Fruit fly (Drosophila melanogaster) whole organism, embryonic: ENCODE data around the gene jus.

Experiments
- Atf3 ChIP-seq: fragments of 200-800 bp; sonication (Bioruptor generic); optimal IDR thresholded peaks from 3 replicates; lab custom pipeline; 2016; ENCODE audit warnings: missing biosample characterization, missing genetic modification characterization
- BEAF-32 ChIP-seq: fragments of 200-800 bp; sonication (Bioruptor generic); optimal IDR thresholded peaks from 3 replicates; lab custom pipeline; 2017; ENCODE audit warnings: missing biosample characterization, missing genetic modification characterization, mild to moderate bottlenecking, moderate library complexity, missing genetic modification reagents
- CG10209 ChIP-seq: fragments of 200-800 bp; sonication (Bioruptor generic); optimal IDR thresholded peaks from 3 replicates; lab custom pipeline; 2017; ENCODE audit warnings: missing biosample characterization, mild to moderate bottlenecking, missing genetic modification characterization, missing genetic modification reagents
- CG1233 ChIP-seq: fragments of 200-800 bp; sonication (Bioruptor generic); optimal IDR thresholded peaks from 4 replicates; lab custom pipeline; 2018; ENCODE audit warnings: missing biosample characterization, mild to moderate bottlenecking, missing genetic modification characterization
- CG13424 ChIP-seq: fragments of 200-800 bp; sonication (Bioruptor generic); optimal IDR thresholded peaks from 2 replicates; lab custom pipeline; 2019; ENCODE audit warnings: missing biosample characterization, mild to moderate bottlenecking, missing genetic modification characterization, moderate library complexity
- CG15514 ChIP-seq: fragments of 200-800 bp; sonication (Bioruptor generic); optimal IDR thresholded peaks from 3 replicates; lab custom pipeline; 2017; ENCODE audit warnings: missing biosample characterization, missing genetic modification characterization, mild to moderate bottlenecking, moderate library complexity, missing genetic modification reagents
- CG1602 ChIP-seq: fragments of 200-800 bp; sonication (Bioruptor generic); optimal IDR thresholded peaks from 3 replicates; lab custom pipeline; 2016; ENCODE audit warnings: missing biosample characterization, missing genetic modification characterization
- CG16815 ChIP-seq: fragments of 200-800 bp; sonication (Bioruptor generic); optimal IDR thresholded peaks from 3 replicates; lab custom pipeline; 2017; ENCODE audit warnings: missing biosample characterization, mild to moderate bottlenecking, missing genetic modification characterization
- CG17186 ChIP-seq: fragments of 200-800 bp; sonication (Bioruptor generic); optimal IDR thresholded peaks from 3 replicates; lab custom pipeline; 2017; ENCODE audit warnings: missing biosample characterization, missing genetic modification reagents, missing genetic modification characterization
- CG2875 ChIP-seq: fragments of 200-800 bp; sonication (Bioruptor generic); optimal IDR thresholded peaks from 2 replicates; lab custom pipeline; 2017; ENCODE audit warnings: missing biosample characterization, mild to moderate bottlenecking, missing genetic modification characterization, missing genetic modification reagents
- CG2889 ChIP-seq: fragments of 200-800 bp; sonication (Bioruptor generic); IDR thresholded peaks from 3 replicates; pipeline ENCODE4 v1.3.6; 2022; ENCODE audit warnings: missing biosample characterization, missing genetic modification characterization
- CG31224 ChIP-seq: fragments of 200-800 bp; sonication (Bioruptor generic); IDR thresholded peaks from 2 replicates; pipeline ENCODE4 v1.3.6; 2022; ENCODE audit warnings: missing biosample characterization, missing genetic modification characterization
- CG4707 ChIP-seq: fragments of 200-800 bp; sonication (Bioruptor generic); optimal IDR thresholded peaks from 2 replicates; lab custom pipeline; 2018; ENCODE audit warnings: missing biosample characterization, mild to moderate bottlenecking, missing genetic modification characterization, moderate library complexity
- CG6272 ChIP-seq: fragments of 200-800 bp; sonication (Bioruptor generic); IDR thresholded peaks from 2 replicates; pipeline ENCODE4 v1.3.6; 2022; ENCODE audit warnings: missing biosample characterization, missing genetic modification characterization
- CG6791 ChIP-seq: fragments of 200-800 bp; sonication (Bioruptor generic); IDR thresholded peaks from 3 replicates; pipeline ENCODE4 v1.3.6; 2022; ENCODE audit warnings: missing biosample characterization, missing genetic modification characterization; ENCODE audit not compliant: partially characterized antibody
- CG7271 ChIP-seq: fragments of 200-800 bp; sonication (Bioruptor generic); optimal IDR thresholded peaks from 2 replicates; lab custom pipeline; 2018; ENCODE audit warnings: missing biosample characterization, mild to moderate bottlenecking, missing genetic modification characterization, moderate library complexity
- CG8281 ChIP-seq: fragments of 200-800 bp; sonication (Bioruptor generic); optimal IDR thresholded peaks from 2 replicates; lab custom pipeline; 2018; ENCODE audit warnings: missing biosample characterization, mild to moderate bottlenecking, missing genetic modification characterization, moderate library complexity
- CG9215 ChIP-seq: fragments of 200-800 bp; sonication (Bioruptor generic); IDR thresholded peaks from 2 replicates; pipeline ENCODE4 v1.3.6; 2022; ENCODE audit warnings: missing biosample characterization, missing genetic modification characterization
- CG9876 ChIP-seq: fragments of 200-800 bp; sonication (Bioruptor generic); optimal IDR thresholded peaks from 2 replicates; lab custom pipeline; 2016; ENCODE audit warnings: missing biosample characterization, missing genetic modification characterization
- Camta ChIP-seq: fragments of 200-800 bp; sonication (Bioruptor generic); optimal IDR thresholded peaks from 2 replicates; lab custom pipeline; 2016; ENCODE audit warnings: missing biosample characterization, missing genetic modification characterization
- HLH3B ChIP-seq: fragments of 200-800 bp; sonication (Bioruptor generic); IDR thresholded peaks from 2 replicates; pipeline ENCODE4 v1.3.6; 2022; ENCODE audit warnings: missing biosample characterization, missing genetic modification characterization
- HmgZ ChIP-seq: fragments of 200-800 bp; sonication (Bioruptor generic); optimal IDR thresholded peaks from 2 replicates; lab custom pipeline; 2018; ENCODE audit warnings: missing biosample characterization, mild to moderate bottlenecking, missing genetic modification characterization
- Meics ChIP-seq: fragments of 200-800 bp; sonication (Bioruptor generic); optimal IDR thresholded peaks from 2 replicates; lab custom pipeline; 2017; ENCODE audit warnings: missing biosample characterization, mild to moderate bottlenecking, missing genetic modification characterization
- Neu2 ChIP-seq: fragments of 200-800 bp; sonication (Bioruptor generic); optimal IDR thresholded peaks from 3 replicates; lab custom pipeline; 2016; ENCODE audit warnings: missing biosample characterization, missing genetic modification characterization, borderline replicate concordance
- Ptx1 ChIP-seq: fragments of 200-800 bp; sonication (Bioruptor generic); IDR thresholded peaks from 2 replicates; pipeline ENCODE4 v1.3.6; 2022; ENCODE audit warnings: missing biosample characterization, missing genetic modification characterization
- Sox102F ChIP-seq: fragments of 200-800 bp; sonication (Bioruptor generic); optimal IDR thresholded peaks from 2 replicates; lab custom pipeline; 2018; ENCODE audit warnings: missing biosample characterization, mild to moderate bottlenecking, missing genetic modification characterization, moderate library complexity
- ab ChIP-seq: fragments of 200-800 bp; sonication (Bioruptor generic); optimal IDR thresholded peaks from 2 replicates; lab custom pipeline; 2016; ENCODE audit warnings: missing biosample characterization, missing genetic modification characterization
- cato ChIP-seq: fragments of 200-800 bp; sonication (Bioruptor generic); optimal IDR thresholded peaks from 2 replicates; lab custom pipeline; 2016; ENCODE audit warnings: missing biosample characterization, missing genetic modification characterization, borderline replicate concordance
- crp ChIP-seq, 2 experiments: fragments of 200-800 bp; sonication (Bioruptor generic); optimal IDR thresholded peaks; 2 replicates in 1 of 2; 3 replicates in 1 of 2; lab custom pipeline; 2017; ENCODE audit warnings: missing biosample characterization in 2 of 2, missing genetic modification characterization in 2 of 2, mild to moderate bottlenecking in 1 of 2, moderate library complexity in 1 of 2
- disco-r ChIP-seq: fragments of 200-800 bp; sonication (Bioruptor generic); optimal IDR thresholded peaks from 2 replicates; lab custom pipeline; 2016; ENCODE audit warnings: missing biosample characterization, missing genetic modification characterization
- dmrt99B ChIP-seq: fragments of 200-800 bp; sonication (Bioruptor generic); optimal IDR thresholded peaks from 2 replicates; lab custom pipeline; 2018; ENCODE audit warnings: missing biosample characterization, mild to moderate bottlenecking, missing genetic modification characterization, moderate library complexity
- fd102C ChIP-seq: fragments of 200-800 bp; sonication (Bioruptor generic); optimal IDR thresholded peaks from 2 replicates; lab custom pipeline; 2018; ENCODE audit warnings: missing biosample characterization, mild to moderate bottlenecking, missing genetic modification characterization, moderate library complexity
- fd64A ChIP-seq: fragments of 200-800 bp; sonication (Bioruptor generic); optimal IDR thresholded peaks from 3 replicates; lab custom pipeline; 2018; ENCODE audit warnings: missing biosample characterization, mild to moderate bottlenecking, missing genetic modification characterization
- hb ChIP-seq: fragments of 200-800 bp; sonication (Bioruptor generic); IDR thresholded peaks from 3 replicates; pipeline ENCODE4 v1.3.6; 2022; ENCODE audit warnings: missing biosample characterization, missing genetic modification characterization; ENCODE audit not compliant: partially characterized antibody
- ken ChIP-seq: fragments of 200-800 bp; sonication (Bioruptor generic); IDR thresholded peaks from 3 replicates; pipeline ENCODE4 v1.3.6; 2022; ENCODE audit warnings: missing biosample characterization, missing genetic modification characterization
- mld ChIP-seq: fragments of 200-800 bp; sonication (Bioruptor generic); IDR thresholded peaks from 3 replicates; pipeline ENCODE4 v1.3.6; 2022; ENCODE audit warnings: missing biosample characterization, missing genetic modification characterization; ENCODE audit not compliant: partially characterized antibody
- nerfin-2 ChIP-seq: fragments of 200-800 bp; sonication (Bioruptor generic); IDR thresholded peaks from 2 replicates; pipeline ENCODE4 v1.3.6; 2022; ENCODE audit warnings: missing biosample characterization, missing genetic modification characterization; ENCODE audit not compliant: partially characterized antibody
- pho ChIP-seq: fragments of 200-800 bp; sonication (Bioruptor generic); optimal IDR thresholded peaks from 2 replicates; lab custom pipeline; 2016; ENCODE audit warnings: missing biosample characterization, missing genetic modification characterization
- prd ChIP-seq, 3 experiments: fragments of >200 bp in 2 of 3; fragments of 200-800 bp in 1 of 3; sonication (Bioruptor generic) in 1 of 3; optimal IDR thresholded peaks in 2 of 3; IDR thresholded peaks in 1 of 3; 2 replicates in 2 of 3; 3 replicates in 1 of 3; pipeline versions ENCODE4 v1.3.6 to Lab custom; 2017 to 2022; ENCODE audit warnings: missing biosample characterization in 1 of 3, missing genetic modification characterization in 1 of 3
- rib ChIP-seq: fragments of 200-800 bp; sonication (Bioruptor generic); IDR thresholded peaks from 2 replicates; pipeline ENCODE4 v1.3.6; 2022; ENCODE audit warnings: missing biosample characterization, missing genetic modification characterization
- seq ChIP-seq: fragments of 200-800 bp; sonication (Bioruptor generic); IDR thresholded peaks from 2 replicates; pipeline ENCODE4 v1.3.6; 2022; ENCODE audit warnings: missing biosample characterization, missing genetic modification characterization
- tna ChIP-seq: fragments of 200-800 bp; sonication (Bioruptor generic); IDR thresholded peaks from 2 replicates; pipeline ENCODE4 v1.3.6; 2022; ENCODE audit warnings: missing biosample characterization, missing genetic modification characterization; ENCODE audit not compliant: partially characterized antibody
- toy ChIP-seq: fragments of 200-800 bp; sonication (Bioruptor generic); IDR thresholded peaks from 2 replicates; pipeline ENCODE4 v1.3.6; 2022; ENCODE audit warnings: missing biosample characterization, missing genetic modification characterization
- unpg ChIP-seq: fragments of 200-800 bp; sonication (Bioruptor generic); optimal IDR thresholded peaks from 3 replicates; lab custom pipeline; 2018; ENCODE audit warnings: missing biosample characterization, mild to moderate bottlenecking, missing genetic modification characterization, moderate library complexity
- vvl ChIP-seq: fragments of 200-800 bp; sonication (Bioruptor generic); IDR thresholded peaks from 2 replicates; pipeline ENCODE4 v1.3.6; 2022; ENCODE audit warnings: missing biosample characterization, missing genetic modification characterization
- wor ChIP-seq: fragments of 200-800 bp; sonication (Bioruptor generic); IDR thresholded peaks from 2 replicates; pipeline ENCODE4 v1.3.6; 2022; ENCODE audit warnings: missing biosample characterization, missing genetic modification characterization
- zfh1 ChIP-seq: fragments of 200-800 bp; sonication (Bioruptor generic); IDR thresholded peaks from 3 replicates; pipeline ENCODE4 v1.3.6; 2022; ENCODE audit warnings: missing biosample characterization, missing genetic modification characterization

jus gene

dm6 chr3R:29204612-29205480, 10.1 kb upstream of the jus start (continued):
- peak; percentile 58 for TF ChIP-seq CG8281 (tag; lab: Kevin White, UChicago)
- peak; percentile 85 for TF ChIP-seq unpg (GFP tag; lab: Kevin White, UChicago)
- TF ChIP-seq fd102C (GFP tag; lab: Kevin White, UChicago), result no peak
- TF ChIP-seq CG6272, result peak; percentile 66
- TF ChIP-seq rib, result no peak
- TF ChIP-seq CG1233 (GFP tag; lab: Kevin White, UChicago), result peak; percentile 68
- TF ChIP-seq mld (GFP tag; lab: Robert Waterston, UW), result no peak
- TF ChIP-seq cato (GFP tag; lab: Kevin White, UChicago), result peak; percentile 65
- peak; percentile 48 for TF ChIP-seq CG16815 (GFP tag; lab: Kevin White, UChicago)
- TF ChIP-seq Neu2 (GFP tag; lab: Kevin White, UChicago), result no peak
- peak; percentile 44; the same call in 1 of the 2 replicates for TF ChIP-seq seq (GFP tag; lab: Robert Waterston, UW)
- no peak for TF ChIP-seq tna (GFP tag; lab: Robert Waterston, UW)
- peak; percentile 65 for TF ChIP-seq CG4707 (GFP tag; lab: Kevin White, UChicago)
- peak; percentile 69 for TF ChIP-seq Camta
- peak; percentile 87 for TF ChIP-seq Ptx1
- peak; percentile 64 for TF ChIP-seq CG9876
- peak; percentile 59 for TF ChIP-seq Atf3 (GFP tag; lab: Kevin White, UChicago)
- peak; percentile 9 for TF ChIP-seq pho (GFP tag; lab: Kevin White, UChicago)
- TF ChIP-seq prd (optimal IDR thresholded peaks at IDR 0.05; lab: Kevin White, UChicago), result no peak
- peak; percentile 88 for TF ChIP-seq prd (GFP tag; IDR thresholded peaks at IDR 0.05; lab: Robert Waterston, UW)
- peak; percentile 90 for TF ChIP-seq Sox102F
- TF ChIP-seq Meics (GFP tag; lab: Kevin White, UChicago), result peak; percentile 42
- TF ChIP-seq CG1602 (GFP tag; lab: Kevin White, UChicago), result peak; percentile 78
- TF ChIP-seq ken (GFP tag; lab: Robert Waterston, UW), result peak; percentile 80
- peak; percentile 9; the same call in 1 of the 2 replicates for TF ChIP-seq CG9215 (GFP tag; lab: Robert Waterston, UW)
- peak; percentile 34 for TF ChIP-seq disco-r
- peak; percentile 31 for TF ChIP-seq CG15514 (GFP tag; lab: Kevin White, UChicago)
- peak; percentile 78 for TF ChIP-seq wor (GFP tag; lab: Robert Waterston, UW)
- TF ChIP-seq hb (GFP tag; lab: Robert Waterston, UW), result 0 out of 3 replicates have a peak, but pooled peaks have one; percentile 15
- TF ChIP-seq CG6791 (GFP tag; lab: Robert Waterston, UW), result no peak
- TF ChIP-seq ab (GFP tag; lab: Kevin White, UChicago), result no peak
- no peak for TF ChIP-seq toy (GFP tag; lab: Robert Waterston, UW)
- peak; percentile 79 for TF ChIP-seq fd64A
- peak; percentile 86 for TF ChIP-seq CG13424 (tag; lab: Kevin White, UChicago)
- TF ChIP-seq zfh1, result peak; percentile 85
- peak; percentile 88 for TF ChIP-seq dmrt99B (tag; lab: Kevin White, UChicago)
- TF ChIP-seq CG17186 (GFP tag; lab: Kevin White, UChicago), result peak; percentile 47
- peak; percentile 88 for TF ChIP-seq vvl
- TF ChIP-seq CG10209 (GFP tag; lab: Kevin White, UChicago), result peak; percentile 68
- peak in 1 of 2 experiments; percentile 22 for TF ChIP-seq crp (GFP tag; optimal IDR thresholded peaks at IDR 0.05; lab: Kevin White, UChicago)
- TF ChIP-seq CG31224, result 0 out of 2 replicates have a peak, but pooled peaks have one; percentile 29
- peak; percentile 81 for TF ChIP-seq CG2875
- no peak for TF ChIP-seq CG7271
- TF ChIP-seq BEAF-32 (GFP tag; lab: Kevin White, UChicago), result no peak
- TF ChIP-seq HLH3B (GFP tag; lab: Robert Waterston, UW), result peak; percentile 88
- peak; percentile 48 for TF ChIP-seq HmgZ (tag; lab: Kevin White, UChicago)
- TF ChIP-seq CG2889 (GFP tag; lab: Robert Waterston, UW), result no peak
- no peak for TF ChIP-seq nerfin-2
